Worm (Caenorhabditis elegans) whole organism, L4 larva: ENCODE results near the gene fbxb-75.
A peak's percentile ranks its signal among the peaks of the same experiment; 100 is the strongest.

Source experiments
- daf-12 ChIP-seq: fragments of 150-350 bp; optimal IDR thresholded peaks from 2 replicates; lab custom pipeline; 2014; ENCODE audit warnings: missing biosample characterization, missing genetic modification reagents, missing genetic modification characterization
- lin-1 ChIP-seq: fragments of 200-800 bp; sonication (Bioruptor generic); IDR thresholded peaks from 2 replicates; pipeline ENCODE4 v1.3.6; 2022; ENCODE audit warnings: missing genetic modification reagents, missing genetic modification characterization, missing compliant biosample characterization
- nhr-77 ChIP-seq: fragments of 150-350 bp; optimal IDR thresholded peaks from 2 replicates; lab custom pipeline; 2014; ENCODE audit warnings: missing biosample characterization, missing genetic modification characterization
- php-3 ChIP-seq: fragments of 200-800 bp; sonication (Bioruptor generic); IDR thresholded peaks from 2 replicates; pipeline ENCODE4 v1.3.6; 2022; ENCODE audit warnings: missing genetic modification reagents, missing genetic modification characterization, missing compliant biosample characterization
- pqm-1 ChIP-seq: sonication (generic microtip); optimal IDR thresholded peaks from 2 replicates; lab custom pipeline; 2017; ENCODE audit warnings: missing biosample characterization, missing genetic modification characterization
- unc-62 ChIP-seq, 3 experiments: fragments of 150-350 bp in 1 of 3; sonication (generic microtip); optimal IDR thresholded peaks in 2 of 3; peaks in 1 of 3; 1 replicate in 1 of 3; 2 replicates in 2 of 3; lab custom pipeline; 2014 to 2017; ENCODE audit warnings: missing biosample characterization in 3 of 3, missing genetic modification characterization in 3 of 3, missing genetic modification reagents in 3 of 3, missing genotype in 1 of 3

- TF ChIP-seq php-3 (GFP tag; lab: Robert Waterston, UW), result no peak
- TF ChIP-seq lin-1 (GFP tag; lab: Robert Waterston, UW), result no peak
- peak; percentile 6 for TF ChIP-seq pqm-1 (tag; lab: Kevin White, UChicago)
- no peak for TF ChIP-seq nhr-77 (tag; lab: Kevin White, UChicago)
- no peak for TF ChIP-seq daf-12 (tag; lab: Kevin White, UChicago)
- TF ChIP-seq unc-62 (GFP tag; optimal IDR thresholded peaks at IDR 0.05 in 1 of 2; lab: Kevin White, UChicago), result no peak
- TF ChIP-seq unc-62 (tag; optimal IDR thresholded peaks at IDR 0.05; lab: Kevin White, UChicago), result no peak
Observed at ce11 chrIV:4481298-4481697, 40.3 kb upstream of the fbxb-75 start.
